Fruit fly (Drosophila melanogaster) Kc167 (cell line): ENCODE data around the gene Rcd7.

Experiments used
- Myc ChIP-seq: fragments of >200 bp; optimal IDR thresholded peaks from 2 replicates; lab custom pipeline; 2017; ENCODE audit warnings: missing external identifiers
- h ChIP-seq: fragments of >200 bp; optimal IDR thresholded peaks from 3 replicates; lab custom pipeline; 2018; ENCODE audit warnings: missing external identifiers
- psq ChIP-seq: fragments of >200 bp; optimal IDR thresholded peaks from 2 replicates; lab custom pipeline; 2017; ENCODE audit warnings: missing external identifiers
- ttk ChIP-seq: sonication (Bioruptor generic); optimal IDR thresholded peaks from 2 replicates; lab custom pipeline; 2017; ENCODE audit warnings: missing external identifiers

dm6 chr3L:19564905-19565700, 20.2 kb downstream of the Rcd7 start:
- no peak for TF ChIP-seq psq
- no peak for TF ChIP-seq h (lab: Kevin White, UChicago)
- TF ChIP-seq Myc, result no peak
- no peak for TF ChIP-seq ttk
